Fruit fly (Drosophila melanogaster) whole organism, embryonic: ENCODE measurements around the gene CG32679.

Experiments used
- Adf1 ChIP-seq: fragments of 200-800 bp; sonication (Bioruptor generic); IDR thresholded peaks from 2 replicates; pipeline ENCODE4 v1.3.6; 2022; ENCODE audit warnings: missing biosample characterization, missing genetic modification characterization
- Atf-2 ChIP-seq: fragments of 200-800 bp; sonication (Bioruptor generic); optimal IDR thresholded peaks from 2 replicates; lab custom pipeline; 2016; ENCODE audit warnings: missing biosample characterization, missing genetic modification characterization
- Bdp1 ChIP-seq: fragments of 200-800 bp; sonication (Bioruptor generic); optimal IDR thresholded peaks from 3 replicates; lab custom pipeline; 2016; ENCODE audit warnings: missing biosample characterization, missing genetic modification characterization
- C15 ChIP-seq: fragments of 200-800 bp; sonication (Bioruptor generic); IDR thresholded peaks from 3 replicates; pipeline ENCODE4 v1.3.6; 2022; ENCODE audit warnings: missing biosample characterization, missing genetic modification characterization
- CG10147 ChIP-seq: fragments of 200-800 bp; sonication (Bioruptor generic); optimal IDR thresholded peaks from 2 replicates; lab custom pipeline; 2019; ENCODE audit warnings: missing biosample characterization, mild to moderate bottlenecking, missing genetic modification characterization, moderate library complexity
- CG1024 ChIP-seq: fragments of 200-800 bp; sonication (Bioruptor generic); IDR thresholded peaks from 2 replicates; pipeline ENCODE4 v1.3.6; 2022; ENCODE audit warnings: missing biosample characterization, missing genetic modification characterization
- CG10462 ChIP-seq: fragments of 200-800 bp; sonication (Bioruptor generic); optimal IDR thresholded peaks from 2 replicates; lab custom pipeline; 2016; ENCODE audit warnings: missing biosample characterization, missing genetic modification characterization
- CG10543 ChIP-seq: fragments of 200-800 bp; sonication (Bioruptor generic); optimal IDR thresholded peaks from 3 replicates; lab custom pipeline; 2017; ENCODE audit warnings: missing biosample characterization, mild to moderate bottlenecking, missing genetic modification characterization, moderate library complexity
- CG11085 ChIP-seq: fragments of 200-800 bp; sonication (Bioruptor generic); IDR thresholded peaks from 2 replicates; pipeline ENCODE4 v1.3.6; 2022; ENCODE audit warnings: missing biosample characterization, missing genetic modification characterization
- CG11456 ChIP-seq: fragments of 200-800 bp; sonication (Bioruptor generic); IDR thresholded peaks from 3 replicates; pipeline ENCODE4 v1.3.6; 2022; ENCODE audit warnings: missing biosample characterization, missing genetic modification characterization
- CG12299 ChIP-seq: fragments of 200-800 bp; sonication (Bioruptor generic); optimal IDR thresholded peaks from 2 replicates; lab custom pipeline; 2018; ENCODE audit warnings: missing biosample characterization, mild to moderate bottlenecking, missing genetic modification characterization
- CG13123 ChIP-seq: fragments of 200-800 bp; sonication (Bioruptor generic); optimal IDR thresholded peaks from 2 replicates; lab custom pipeline; 2016; ENCODE audit warnings: missing biosample characterization, missing genetic modification characterization
- CG14441 ChIP-seq: fragments of 200-800 bp; sonication (Bioruptor generic); IDR thresholded peaks from 2 replicates; pipeline ENCODE4 v1.3.6; 2022; ENCODE audit warnings: missing biosample characterization, missing genetic modification characterization
- CG1647 ChIP-seq: fragments of 200-800 bp; sonication (Bioruptor generic); optimal IDR thresholded peaks from 3 replicates; lab custom pipeline; 2016; ENCODE audit warnings: missing biosample characterization, missing genetic modification characterization
- CG1832 ChIP-seq: fragments of 200-800 bp; sonication (Bioruptor generic); optimal IDR thresholded peaks from 2 replicates; lab custom pipeline; 2017; ENCODE audit warnings: missing biosample characterization, mild to moderate bottlenecking, missing genetic modification characterization, inconsistent platforms
- CG31365 ChIP-seq: fragments of 200-800 bp; sonication (Bioruptor generic); optimal IDR thresholded peaks from 2 replicates; lab custom pipeline; 2018; ENCODE audit warnings: missing biosample characterization, mild to moderate bottlenecking, missing genetic modification characterization
- CG3281 ChIP-seq: fragments of 200-800 bp; sonication (Bioruptor generic); optimal IDR thresholded peaks from 3 replicates; lab custom pipeline; 2017; ENCODE audit warnings: missing biosample characterization, mild to moderate bottlenecking, missing genetic modification characterization
- CG5180 ChIP-seq: fragments of 200-800 bp; sonication (Bioruptor generic); optimal IDR thresholded peaks from 3 replicates; lab custom pipeline; 2017; ENCODE audit warnings: missing biosample characterization, missing genetic modification characterization, mild to moderate bottlenecking, moderate library complexity, missing genetic modification reagents
- CG7556 ChIP-seq: fragments of 200-800 bp; sonication (Bioruptor generic); optimal IDR thresholded peaks from 2 replicates; lab custom pipeline; 2017; ENCODE audit warnings: missing biosample characterization, mild to moderate bottlenecking, missing genetic modification characterization
- CG7786 ChIP-seq: fragments of 200-800 bp; sonication (Bioruptor generic); optimal IDR thresholded peaks from 2 replicates; lab custom pipeline; 2016; ENCODE audit warnings: missing biosample characterization, missing genetic modification characterization
- CG7928 ChIP-seq: fragments of 200-800 bp; sonication (Bioruptor generic); optimal IDR thresholded peaks from 2 replicates; lab custom pipeline; 2017; ENCODE audit warnings: missing biosample characterization, mild to moderate bottlenecking, missing genetic modification characterization
- CHES-1-like ChIP-seq: fragments of 200-800 bp; sonication (Bioruptor generic); optimal IDR thresholded peaks from 2 replicates; lab custom pipeline; 2016; ENCODE audit warnings: missing biosample characterization, missing genetic modification characterization
- Doc2 ChIP-seq: fragments of 200-800 bp; sonication (Bioruptor generic); IDR thresholded peaks from 2 replicates; pipeline ENCODE4 v1.3.6; 2022; ENCODE audit warnings: missing biosample characterization, missing genetic modification characterization
- HLHmδ ChIP-seq: fragments of 200-800 bp; sonication (Bioruptor generic); optimal IDR thresholded peaks from 2 replicates; lab custom pipeline; 2018; ENCODE audit warnings: missing biosample characterization, mild to moderate bottlenecking, missing genetic modification characterization, moderate library complexity
- Kr ChIP-seq: fragments of 200-800 bp; sonication (Bioruptor generic); optimal IDR thresholded peaks from 2 replicates; lab custom pipeline; 2017; ENCODE audit warnings: missing biosample characterization, mild to moderate bottlenecking, missing genetic modification characterization
- Ravus ChIP-seq: fragments of 200-800 bp; sonication (Bioruptor generic); IDR thresholded peaks from 2 replicates; pipeline ENCODE4 v1.3.6; 2022; ENCODE audit warnings: missing biosample characterization, missing genetic modification characterization
- Sry-δ ChIP-seq: fragments of 200-800 bp; sonication (Bioruptor generic); optimal IDR thresholded peaks from 2 replicates; lab custom pipeline; 2016; ENCODE audit warnings: missing biosample characterization, missing genetic modification characterization
- caup ChIP-seq: fragments of 200-800 bp; sonication (Bioruptor generic); optimal IDR thresholded peaks from 3 replicates; lab custom pipeline; 2017; ENCODE audit warnings: missing biosample characterization, mild to moderate bottlenecking, missing genetic modification characterization, moderate library complexity; ENCODE audit not compliant: severe bottlenecking
- ci ChIP-seq: fragments of 200-800 bp; sonication (Bioruptor generic); IDR thresholded peaks from 3 replicates; pipeline ENCODE4 v1.3.6; 2022; ENCODE audit warnings: missing biosample characterization, missing genetic modification characterization
- crol ChIP-seq: fragments of 200-800 bp; sonication (Bioruptor generic); IDR thresholded peaks from 2 replicates; pipeline ENCODE4 v1.3.6; 2022; ENCODE audit warnings: missing biosample characterization, missing genetic modification characterization
- dati ChIP-seq: fragments of 200-800 bp; sonication (Bioruptor generic); IDR thresholded peaks from 2 replicates; pipeline ENCODE4 v1.3.6; 2022; ENCODE audit warnings: missing biosample characterization, missing genetic modification characterization
- dimm ChIP-seq: fragments of 200-800 bp; sonication (Bioruptor generic); IDR thresholded peaks from 2 replicates; pipeline ENCODE4 v1.3.6; 2022; ENCODE audit warnings: missing biosample characterization, missing genetic modification characterization
- kay ChIP-seq: fragments of 200-800 bp; sonication (Bioruptor generic); optimal IDR thresholded peaks from 2 replicates; lab custom pipeline; 2016; ENCODE audit warnings: missing biosample characterization, missing genetic modification characterization
- ken ChIP-seq: fragments of 200-800 bp; sonication (Bioruptor generic); IDR thresholded peaks from 3 replicates; pipeline ENCODE4 v1.3.6; 2022; ENCODE audit warnings: missing biosample characterization, missing genetic modification characterization
- oc ChIP-seq: fragments of 200-800 bp; sonication (Bioruptor generic); optimal IDR thresholded peaks from 2 replicates; lab custom pipeline; 2018; ENCODE audit warnings: missing biosample characterization, mild to moderate bottlenecking, missing genetic modification characterization, moderate library complexity
- prd ChIP-seq, 3 experiments: fragments of >200 bp in 2 of 3; fragments of 200-800 bp in 1 of 3; sonication (Bioruptor generic) in 1 of 3; optimal IDR thresholded peaks in 2 of 3; IDR thresholded peaks in 1 of 3; 2 replicates in 2 of 3; 3 replicates in 1 of 3; pipeline versions ENCODE4 v1.3.6 to Lab custom; 2017 to 2022; ENCODE audit warnings: missing biosample characterization in 1 of 3, missing genetic modification characterization in 1 of 3
- psq ChIP-seq: fragments of 200-800 bp; sonication (Bioruptor generic); optimal IDR thresholded peaks from 2 replicates; lab custom pipeline; 2017; ENCODE audit warnings: missing biosample characterization, missing genetic modification characterization
- repo ChIP-seq: fragments of 200-800 bp; sonication (Bioruptor generic); optimal IDR thresholded peaks from 2 replicates; lab custom pipeline; 2016; ENCODE audit warnings: missing biosample characterization, missing genetic modification characterization
- row ChIP-seq: fragments of 200-800 bp; sonication (Bioruptor generic); IDR thresholded peaks from 3 replicates; pipeline ENCODE4 v1.3.6; 2022; ENCODE audit warnings: missing biosample characterization, missing genetic modification characterization
- salm ChIP-seq: fragments of 200-800 bp; sonication (Bioruptor generic); optimal IDR thresholded peaks from 2 replicates; lab custom pipeline; 2018; ENCODE audit warnings: missing biosample characterization, mild to moderate bottlenecking, missing genetic modification characterization
- sd ChIP-seq: fragments of 200-800 bp; sonication (Bioruptor generic); optimal IDR thresholded peaks from 3 replicates; lab custom pipeline; 2018; ENCODE audit warnings: missing biosample characterization, mild to moderate bottlenecking, missing genetic modification characterization, moderate library complexity
- shn ChIP-seq: fragments of 200-800 bp; sonication (Bioruptor generic); optimal IDR thresholded peaks from 3 replicates; lab custom pipeline; 2016; ENCODE audit warnings: missing biosample characterization, missing genetic modification characterization
- sim ChIP-seq: fragments of 200-800 bp; sonication (Bioruptor generic); IDR thresholded peaks from 2 replicates; pipeline ENCODE4 v1.3.6; 2022; ENCODE audit warnings: missing biosample characterization, missing genetic modification characterization
- sna ChIP-seq: fragments of 200-800 bp; sonication (Bioruptor generic); IDR thresholded peaks from 2 replicates; pipeline ENCODE4 v1.3.6; 2022; ENCODE audit warnings: missing biosample characterization, missing genetic modification characterization; ENCODE audit not compliant: partially characterized antibody
- stwl ChIP-seq: fragments of 200-800 bp; sonication (Bioruptor generic); optimal IDR thresholded peaks from 3 replicates; lab custom pipeline; 2018; ENCODE audit warnings: missing biosample characterization, mild to moderate bottlenecking, missing genetic modification characterization, moderate library complexity
- tap ChIP-seq: fragments of 200-800 bp; optimal IDR thresholded peaks from 3 replicates; lab custom pipeline; 2019; ENCODE audit warnings: missing biosample characterization, mild to moderate bottlenecking, missing genetic modification characterization, moderate library complexity
- tgo ChIP-seq: fragments of 200-800 bp; sonication (Bioruptor generic); IDR thresholded peaks from 3 replicates; pipeline ENCODE4 v1.3.6; 2022; ENCODE audit warnings: missing biosample characterization, missing genetic modification characterization
- unpg ChIP-seq: fragments of 200-800 bp; sonication (Bioruptor generic); optimal IDR thresholded peaks from 3 replicates; lab custom pipeline; 2018; ENCODE audit warnings: missing biosample characterization, mild to moderate bottlenecking, missing genetic modification characterization, moderate library complexity
- wor ChIP-seq: fragments of 200-800 bp; sonication (Bioruptor generic); IDR thresholded peaks from 2 replicates; pipeline ENCODE4 v1.3.6; 2022; ENCODE audit warnings: missing biosample characterization, missing genetic modification characterization
- z ChIP-seq: fragments of 200-800 bp; sonication (Bioruptor generic); IDR thresholded peaks from 3 replicates; pipeline ENCODE4 v1.3.6; 2022; ENCODE audit warnings: missing biosample characterization, missing genetic modification characterization
- zfh1 ChIP-seq: fragments of 200-800 bp; sonication (Bioruptor generic); IDR thresholded peaks from 3 replicates; pipeline ENCODE4 v1.3.6; 2022; ENCODE audit warnings: missing biosample characterization, missing genetic modification characterization

CG32679 gene

dm6 chrX:10365748-10366415 is 1.4 kb downstream of the CG32679 start (continued):
- TF ChIP-seq CG10543 (GFP tag; lab: Kevin White, UChicago) (peak; percentile 69), Atf-2 (GFP tag; lab: Kevin White, UChicago) (no peak), ci (GFP tag; lab: Robert Waterston, UW) (no peak), sna (GFP tag; lab: Robert Waterston, UW) (peak; percentile 87), Sry-δ (GFP tag; lab: Kevin White, UChicago) (peak; percentile 94), row (GFP tag; lab: Robert Waterston, UW) (peak; percentile 26; the same call in 2 of the 3 replicates), Adf1 (GFP tag; lab: Robert Waterston, UW) (no peak), Bdp1 (no peak), CHES-1-like (GFP tag; lab: Kevin White, UChicago) (no peak), CG11085 (no peak), z (GFP tag; lab: Robert Waterston, UW) (no peak), shn (no peak), oc (tag; lab: Kevin White, UChicago) (peak; percentile 56), CG1832 (GFP tag; lab: Kevin White, UChicago) (no peak), CG10462 (GFP tag; lab: Kevin White, UChicago) (no peak), sd (tag; lab: Kevin White, UChicago) (peak; percentile 82), caup (GFP tag; lab: Kevin White, UChicago) (peak; percentile 15), CG7786 (GFP tag; lab: Kevin White, UChicago) (no peak), kay (GFP tag; lab: Kevin White, UChicago) (no peak), ken (GFP tag; lab: Robert Waterston, UW) (peak; percentile 19; the same call in 1 of the 3 replicates), dimm (no peak), stwl (tag; lab: Kevin White, UChicago) (peak; percentile 76), Kr (no peak), CG1024 (GFP tag; lab: Robert Waterston, UW) (no peak), CG1647 (GFP tag; lab: Kevin White, UChicago) (no peak), CG3281 (peak; percentile 24), repo (GFP tag; lab: Kevin White, UChicago) (no peak), tgo (GFP tag; lab: Robert Waterston, UW) (no peak), CG11456 (no peak), prd (optimal IDR thresholded peaks at IDR 0.05; lab: Kevin White, UChicago) (no peak), prd (GFP tag; IDR thresholded peaks at IDR 0.05; lab: Robert Waterston, UW) (no peak), CG5180 (GFP tag; lab: Kevin White, UChicago) (no peak), zfh1 (GFP tag; lab: Robert Waterston, UW) (0 out of 3 replicates have a peak, but pooled peaks have one; percentile 37), CG31365 (no peak), dati (GFP tag; lab: Robert Waterston, UW) (no peak), tap (tag; lab: Kevin White, UChicago) (no peak), psq (GFP tag; lab: Kevin White, UChicago) (no peak), unpg (GFP tag; lab: Kevin White, UChicago) (peak; percentile 1), CG7928 (GFP tag; lab: Kevin White, UChicago) (no peak), sim (GFP tag; lab: Robert Waterston, UW) (no peak), CG14441 (GFP tag; lab: Robert Waterston, UW) (no peak), CG12299 (tag; lab: Kevin White, UChicago) (peak; percentile 41), CG10147 (GFP tag; lab: Kevin White, UChicago) (no peak), HLHmδ (no peak), Doc2 (GFP tag; lab: Robert Waterston, UW) (no peak), crol (GFP tag; lab: Robert Waterston, UW) (no peak), CG7556 (GFP tag; lab: Kevin White, UChicago) (peak; percentile 1), salm (tag; lab: Kevin White, UChicago) (no peak), Ravus (GFP tag; lab: Robert Waterston, UW) (no peak), CG13123 (GFP tag; lab: Kevin White, UChicago) (no peak), wor (GFP tag; lab: Robert Waterston, UW) (no peak), C15 (GFP tag; lab: Robert Waterston, UW) (no peak)
